Fruit fly (Drosophila melanogaster) whole organism, embryonic: ENCODE measurements around the gene CG3104.

ENCODE experiments used
- Asciz ChIP-seq: fragments of 200-800 bp; sonication (Bioruptor generic); optimal IDR thresholded peaks from 2 replicates; lab custom pipeline; 2017; ENCODE audit warnings: missing biosample characterization, mild to moderate bottlenecking, missing genetic modification characterization, missing genetic modification reagents
- Bgb ChIP-seq: fragments of 200-800 bp; sonication (Bioruptor generic); IDR thresholded peaks from 2 replicates; pipeline ENCODE4 v1.3.6; 2022; ENCODE audit warnings: missing biosample characterization, missing genetic modification characterization; ENCODE audit not compliant: partially characterized antibody
- CG10147 ChIP-seq: fragments of 200-800 bp; sonication (Bioruptor generic); optimal IDR thresholded peaks from 2 replicates; lab custom pipeline; 2019; ENCODE audit warnings: missing biosample characterization, mild to moderate bottlenecking, missing genetic modification characterization, moderate library complexity
- CG10321 ChIP-seq: fragments of 200-800 bp; sonication (Bioruptor generic); IDR thresholded peaks from 2 replicates; pipeline ENCODE4 v1.3.6; 2022; ENCODE audit warnings: missing biosample characterization, missing genetic modification characterization
- CG11723 ChIP-seq: fragments of 200-800 bp; sonication (Bioruptor generic); optimal IDR thresholded peaks from 2 replicates; lab custom pipeline; 2017; ENCODE audit warnings: missing biosample characterization, mild to moderate bottlenecking, missing genetic modification characterization
- CG14050 ChIP-seq: fragments of 200-800 bp; sonication (Bioruptor generic); IDR thresholded peaks from 3 replicates; pipeline ENCODE4 v1.3.6; 2022; ENCODE audit warnings: missing biosample characterization, missing genetic modification characterization
- CG14441 ChIP-seq: fragments of 200-800 bp; sonication (Bioruptor generic); IDR thresholded peaks from 2 replicates; pipeline ENCODE4 v1.3.6; 2022; ENCODE audit warnings: missing biosample characterization, missing genetic modification characterization
- CG14860 ChIP-seq: fragments of 200-800 bp; sonication (Bioruptor generic); IDR thresholded peaks from 3 replicates; pipeline ENCODE4 v1.3.6; 2022; ENCODE audit warnings: missing biosample characterization, missing genetic modification characterization; ENCODE audit not compliant: partially characterized antibody
- CG1602 ChIP-seq: fragments of 200-800 bp; sonication (Bioruptor generic); optimal IDR thresholded peaks from 3 replicates; lab custom pipeline; 2016; ENCODE audit warnings: missing biosample characterization, missing genetic modification characterization
- CG1647 ChIP-seq: fragments of 200-800 bp; sonication (Bioruptor generic); optimal IDR thresholded peaks from 3 replicates; lab custom pipeline; 2016; ENCODE audit warnings: missing biosample characterization, missing genetic modification characterization
- CG17328 ChIP-seq: fragments of 200-800 bp; sonication (Bioruptor generic); IDR thresholded peaks from 2 replicates; pipeline ENCODE4 v1.3.6; 2022; ENCODE audit warnings: missing biosample characterization, missing genetic modification characterization
- CG2875 ChIP-seq: fragments of 200-800 bp; sonication (Bioruptor generic); optimal IDR thresholded peaks from 2 replicates; lab custom pipeline; 2017; ENCODE audit warnings: missing biosample characterization, mild to moderate bottlenecking, missing genetic modification characterization, missing genetic modification reagents
- CG3407 ChIP-seq: fragments of 200-800 bp; sonication (Bioruptor generic); optimal IDR thresholded peaks from 2 replicates; lab custom pipeline; 2018; ENCODE audit warnings: missing biosample characterization, mild to moderate bottlenecking, missing genetic modification characterization
- CG3838 ChIP-seq: fragments of 200-800 bp; sonication (Bioruptor generic); optimal IDR thresholded peaks from 3 replicates; lab custom pipeline; 2016; ENCODE audit warnings: missing biosample characterization, missing genetic modification characterization
- CG42726 ChIP-seq: fragments of 200-800 bp; sonication (Bioruptor generic); IDR thresholded peaks from 2 replicates; pipeline ENCODE4 v1.3.6; 2022; ENCODE audit warnings: missing biosample characterization, missing genetic modification characterization; ENCODE audit not compliant: partially characterized antibody
- CG6765 ChIP-seq: fragments of 200-800 bp; sonication (Bioruptor generic); optimal IDR thresholded peaks from 3 replicates; lab custom pipeline; 2017; ENCODE audit warnings: missing biosample characterization, mild to moderate bottlenecking, missing genetic modification characterization
- CG6854 ChIP-seq: fragments of 200-800 bp; sonication (Bioruptor generic); optimal IDR thresholded peaks from 3 replicates; lab custom pipeline; 2017; ENCODE audit warnings: missing biosample characterization, mild to moderate bottlenecking, missing genetic modification characterization
- CG7556 ChIP-seq: fragments of 200-800 bp; sonication (Bioruptor generic); optimal IDR thresholded peaks from 2 replicates; lab custom pipeline; 2017; ENCODE audit warnings: missing biosample characterization, mild to moderate bottlenecking, missing genetic modification characterization
- CG7928 ChIP-seq: fragments of 200-800 bp; sonication (Bioruptor generic); optimal IDR thresholded peaks from 2 replicates; lab custom pipeline; 2017; ENCODE audit warnings: missing biosample characterization, mild to moderate bottlenecking, missing genetic modification characterization
- CG9727 ChIP-seq: fragments of 200-800 bp; sonication (Bioruptor generic); optimal IDR thresholded peaks from 3 replicates; lab custom pipeline; 2017; ENCODE audit warnings: missing biosample characterization, mild to moderate bottlenecking, missing genetic modification characterization
- CG9817 ChIP-seq: fragments of 200-800 bp; sonication (Bioruptor generic); optimal IDR thresholded peaks from 2 replicates; lab custom pipeline; 2018; ENCODE audit warnings: missing biosample characterization, mild to moderate bottlenecking, missing genetic modification characterization, moderate library complexity
- Dek ChIP-seq: fragments of 200-800 bp; sonication (Bioruptor generic); optimal IDR thresholded peaks from 3 replicates; lab custom pipeline; 2019; ENCODE audit warnings: missing biosample characterization, mild to moderate bottlenecking, missing genetic modification characterization, moderate library complexity
- Doc3 ChIP-seq: fragments of 200-800 bp; sonication (Bioruptor generic); IDR thresholded peaks from 3 replicates; pipeline ENCODE4 v1.3.6; 2022; ENCODE audit warnings: missing biosample characterization, missing genetic modification characterization; ENCODE audit not compliant: partially characterized antibody
- Hey ChIP-seq: fragments of 200-800 bp; sonication (Bioruptor generic); optimal IDR thresholded peaks from 3 replicates; lab custom pipeline; 2018; ENCODE audit warnings: missing biosample characterization, mild to moderate bottlenecking, missing genetic modification characterization
- Mes4 ChIP-seq: fragments of 200-800 bp; sonication (Bioruptor generic); optimal IDR thresholded peaks from 2 replicates; lab custom pipeline; 2016; ENCODE audit warnings: missing biosample characterization, missing genetic modification characterization
- Mrtf ChIP-seq: fragments of 200-800 bp; sonication (Bioruptor generic); IDR thresholded peaks from 3 replicates; pipeline ENCODE4 v1.3.6; 2022; ENCODE audit warnings: missing biosample characterization, missing genetic modification characterization
- Oli ChIP-seq: fragments of 200-800 bp; sonication (Bioruptor generic); optimal IDR thresholded peaks from 2 replicates; lab custom pipeline; 2018; ENCODE audit warnings: missing biosample characterization, mild to moderate bottlenecking, missing genetic modification characterization, moderate library complexity
- Ravus ChIP-seq: fragments of 200-800 bp; sonication (Bioruptor generic); IDR thresholded peaks from 2 replicates; pipeline ENCODE4 v1.3.6; 2022; ENCODE audit warnings: missing biosample characterization, missing genetic modification characterization
- Taf1 ChIP-seq: fragments of 200-800 bp; sonication (Bioruptor generic); IDR thresholded peaks from 2 replicates; pipeline ENCODE4 v1.3.6; 2022; ENCODE audit warnings: missing biosample characterization, missing genetic modification characterization
- Vsx1 ChIP-seq: fragments of 200-800 bp; sonication (Bioruptor generic); optimal IDR thresholded peaks from 2 replicates; lab custom pipeline; 2017; ENCODE audit warnings: missing biosample characterization, mild to moderate bottlenecking, missing genetic modification characterization, missing genetic modification reagents
- crol ChIP-seq: fragments of 200-800 bp; sonication (Bioruptor generic); IDR thresholded peaks from 2 replicates; pipeline ENCODE4 v1.3.6; 2022; ENCODE audit warnings: missing biosample characterization, missing genetic modification characterization
- dati ChIP-seq: fragments of 200-800 bp; sonication (Bioruptor generic); IDR thresholded peaks from 2 replicates; pipeline ENCODE4 v1.3.6; 2022; ENCODE audit warnings: missing biosample characterization, missing genetic modification characterization
- dimm ChIP-seq: fragments of 200-800 bp; sonication (Bioruptor generic); IDR thresholded peaks from 2 replicates; pipeline ENCODE4 v1.3.6; 2022; ENCODE audit warnings: missing biosample characterization, missing genetic modification characterization
- dmrt99B ChIP-seq: fragments of 200-800 bp; sonication (Bioruptor generic); optimal IDR thresholded peaks from 2 replicates; lab custom pipeline; 2018; ENCODE audit warnings: missing biosample characterization, mild to moderate bottlenecking, missing genetic modification characterization, moderate library complexity
- grn ChIP-seq: fragments of 200-800 bp; sonication (Bioruptor generic); optimal IDR thresholded peaks from 3 replicates; lab custom pipeline; 2017; ENCODE audit warnings: missing biosample characterization, missing genetic modification characterization
- jigr1 ChIP-seq: fragments of 200-800 bp; sonication (Bioruptor generic); IDR thresholded peaks from 3 replicates; pipeline ENCODE4 v1.3.6; 2022; ENCODE audit warnings: missing biosample characterization, missing genetic modification characterization
- kah ChIP-seq: fragments of 200-800 bp; sonication (Bioruptor generic); optimal IDR thresholded peaks from 2 replicates; lab custom pipeline; 2018; ENCODE audit warnings: missing biosample characterization, mild to moderate bottlenecking, missing genetic modification characterization
- ken ChIP-seq: fragments of 200-800 bp; sonication (Bioruptor generic); IDR thresholded peaks from 3 replicates; pipeline ENCODE4 v1.3.6; 2022; ENCODE audit warnings: missing biosample characterization, missing genetic modification characterization
- mld ChIP-seq: fragments of 200-800 bp; sonication (Bioruptor generic); IDR thresholded peaks from 3 replicates; pipeline ENCODE4 v1.3.6; 2022; ENCODE audit warnings: missing biosample characterization, missing genetic modification characterization; ENCODE audit not compliant: partially characterized antibody
- pan ChIP-seq, 4 experiments: fragments of >200 bp in 3 of 4; fragments of 200-800 bp in 1 of 4; sonication (Bioruptor generic) in 1 of 4; optimal IDR thresholded peaks in 3 of 4; IDR thresholded peaks in 1 of 4; 2 replicates each; pipeline versions ENCODE4 v1.3.6 to Lab custom; 2017 to 2022; ENCODE audit warnings: missing biosample characterization in 2 of 4, missing genetic modification characterization in 2 of 4, mixed read lengths in 1 of 4
- pnt ChIP-seq: fragments of 200-800 bp; sonication (Bioruptor generic); optimal IDR thresholded peaks from 3 replicates; lab custom pipeline; 2016; ENCODE audit warnings: missing biosample characterization, missing genetic modification characterization
- repo ChIP-seq: fragments of 200-800 bp; sonication (Bioruptor generic); optimal IDR thresholded peaks from 2 replicates; lab custom pipeline; 2016; ENCODE audit warnings: missing biosample characterization, missing genetic modification characterization
- schlank ChIP-seq: fragments of 200-800 bp; sonication (Bioruptor generic); optimal IDR thresholded peaks from 2 replicates; lab custom pipeline; 2018; ENCODE audit warnings: missing biosample characterization, mild to moderate bottlenecking, missing genetic modification characterization
- sima ChIP-seq: fragments of 200-800 bp; sonication (Bioruptor generic); optimal IDR thresholded peaks from 2 replicates; lab custom pipeline; 2016; ENCODE audit warnings: missing biosample characterization, missing genetic modification characterization
- sr ChIP-seq: fragments of 200-800 bp; sonication (Bioruptor generic); IDR thresholded peaks from 3 replicates; pipeline ENCODE4 v1.3.6; 2022; ENCODE audit warnings: missing biosample characterization, missing genetic modification characterization
- stwl ChIP-seq: fragments of 200-800 bp; sonication (Bioruptor generic); optimal IDR thresholded peaks from 3 replicates; lab custom pipeline; 2018; ENCODE audit warnings: missing biosample characterization, mild to moderate bottlenecking, missing genetic modification characterization, moderate library complexity
- vnd ChIP-seq: fragments of 200-800 bp; sonication (Bioruptor generic); IDR thresholded peaks from 3 replicates; pipeline ENCODE4 v1.3.6; 2022; ENCODE audit warnings: missing biosample characterization, missing genetic modification characterization; ENCODE audit not compliant: partially characterized antibody
- zen ChIP-seq: fragments of 200-800 bp; sonication (Bioruptor generic); optimal IDR thresholded peaks from 3 replicates; lab custom pipeline; 2018; ENCODE audit warnings: missing biosample characterization, mild to moderate bottlenecking, missing genetic modification characterization, moderate library complexity
- zfh1 ChIP-seq: fragments of 200-800 bp; sonication (Bioruptor generic); IDR thresholded peaks from 3 replicates; pipeline ENCODE4 v1.3.6; 2022; ENCODE audit warnings: missing biosample characterization, missing genetic modification characterization

The CG3104 gene

DNA sequence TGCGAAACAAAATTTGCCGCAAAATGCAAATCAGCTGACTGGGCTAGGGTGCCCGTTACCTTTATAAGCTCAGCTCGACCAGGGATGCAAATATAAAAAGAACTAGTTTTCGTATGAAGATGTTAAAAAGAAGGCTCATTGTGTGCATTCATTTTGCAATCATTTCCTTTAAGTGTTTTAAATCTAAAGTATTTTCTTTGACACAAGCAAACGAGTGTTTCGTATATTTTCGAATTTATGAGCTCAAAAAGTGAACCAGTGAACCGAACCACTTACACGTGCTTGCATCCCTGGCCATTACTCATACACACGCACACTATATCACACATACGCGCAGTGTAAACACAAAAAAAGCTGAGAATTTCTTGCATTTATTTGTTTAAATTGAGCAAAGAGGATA is 22.6 kb upstream of the CG3104 start, which contains the start of the genes Prx6a and Sbat (continued):
- TF ChIP-seq CG10321 (GFP tag; lab: Robert Waterston, UW) (no peak), Mes4 (peak; percentile 42), Dek (peak; percentile 65), CG14441 (peak; percentile 62), sima (GFP tag; lab: Kevin White, UChicago) (peak; percentile 21), vnd (GFP tag; lab: Robert Waterston, UW) (no peak), sr (GFP tag; lab: Robert Waterston, UW) (0 out of 3 replicates have a peak, but pooled peaks have one; percentile 45), Asciz (GFP tag; lab: Kevin White, UChicago) (no peak), CG3407 (GFP tag; lab: Kevin White, UChicago) (no peak), CG9817 (tag; lab: Kevin White, UChicago) (peak; percentile 85), CG2875 (GFP tag; lab: Kevin White, UChicago) (no peak), grn (no peak), crol (GFP tag; lab: Robert Waterston, UW) (no peak), CG3838 (GFP tag; lab: Kevin White, UChicago) (peak; percentile 4), Taf1 (GFP tag; lab: Robert Waterston, UW) (peak; percentile 58; the same call in 1 of the 2 replicates), zfh1 (GFP tag; lab: Robert Waterston, UW) (0 out of 3 replicates have a peak, but pooled peaks have one; percentile 48), CG9727 (GFP tag; lab: Kevin White, UChicago) (peak; percentile 49), CG11723 (GFP tag; lab: Kevin White, UChicago) (peak; percentile 40), CG17328 (GFP tag; lab: Robert Waterston, UW) (peak; percentile 36; the same call in 1 of the 2 replicates), ken (GFP tag; lab: Robert Waterston, UW) (peak; percentile 60; the same call in 2 of the 3 replicates), Hey (peak; percentile 2), CG6765 (GFP tag; lab: Kevin White, UChicago) (peak; percentile 9), CG7556 (GFP tag; lab: Kevin White, UChicago) (peak; percentile 33), Bgb (GFP tag; lab: Robert Waterston, UW) (no peak), dati (GFP tag; lab: Robert Waterston, UW) (no peak), CG10147 (GFP tag; lab: Kevin White, UChicago) (peak; percentile 87), mld (no peak), Ravus (no peak), CG14050 (GFP tag; lab: Robert Waterston, UW) (peak; percentile 48; the same call in 2 of the 3 replicates), CG7928 (peak; percentile 99), kah (GFP tag; lab: Kevin White, UChicago) (peak; percentile 14), CG1647 (GFP tag; lab: Kevin White, UChicago) (no peak), Doc3 (no peak), schlank (tag; lab: Kevin White, UChicago) (peak; percentile 65), CG1602 (GFP tag; lab: Kevin White, UChicago) (peak; percentile 47), zen (tag; lab: Kevin White, UChicago) (peak; percentile 72), pnt (GFP tag; lab: Kevin White, UChicago) (peak; percentile 66), CG14860 (GFP tag; lab: Robert Waterston, UW) (no peak), Mrtf (GFP tag; lab: Robert Waterston, UW) (peak; percentile 36; the same call in 1 of the 3 replicates), pan (optimal IDR thresholded peaks at IDR 0.05; lab: Kevin White, UChicago) (no peak), pan (GFP tag; optimal IDR thresholded peaks at IDR 0.05 in 1 of 2, IDR thresholded peaks at IDR 0.05 in 1 of 2) (peak in 1 of 2 experiments; percentile 59), dmrt99B (tag; lab: Kevin White, UChicago) (peak; percentile 50), repo (GFP tag; lab: Kevin White, UChicago) (peak; percentile 27), CG42726 (GFP tag; lab: Robert Waterston, UW) (no peak), dimm (GFP tag; lab: Robert Waterston, UW) (no peak), Vsx1 (peak; percentile 31), jigr1 (GFP tag; lab: Robert Waterston, UW) (no peak), Oli (tag; lab: Kevin White, UChicago) (peak; percentile 52), stwl (tag; lab: Kevin White, UChicago) (peak; percentile 66), CG6854 (GFP tag; lab: Kevin White, UChicago) (peak; percentile 21)
